Fruit fly (Drosophila melanogaster) whole organism, embryonic: ENCODE measurements around the gene CG10208.
A peak's percentile ranks its signal among the peaks of the same experiment; 100 is the strongest.

Source experiments
- Ada2b ChIP-seq: fragments of 200-800 bp; sonication (Bioruptor generic); IDR thresholded peaks from 2 replicates; pipeline ENCODE4 v1.3.6; 2022; ENCODE audit warnings: missing biosample characterization, missing genetic modification characterization
- BtbVII ChIP-seq: fragments of 200-800 bp; sonication (Bioruptor generic); optimal IDR thresholded peaks from 3 replicates; lab custom pipeline; 2017; ENCODE audit warnings: missing biosample characterization, mild to moderate bottlenecking, missing genetic modification characterization
- Bteb2 ChIP-seq: fragments of 200-800 bp; sonication (Bioruptor generic); optimal IDR thresholded peaks from 2 replicates; lab custom pipeline; 2016; ENCODE audit warnings: missing biosample characterization, missing genetic modification characterization
- CG10274 ChIP-seq: fragments of 200-800 bp; sonication (Bioruptor generic); optimal IDR thresholded peaks from 3 replicates; lab custom pipeline; 2017; ENCODE audit warnings: missing biosample characterization, mild to moderate bottlenecking, missing genetic modification characterization
- CG10321 ChIP-seq: fragments of 200-800 bp; sonication (Bioruptor generic); IDR thresholded peaks from 2 replicates; pipeline ENCODE4 v1.3.6; 2022; ENCODE audit warnings: missing biosample characterization, missing genetic modification characterization
- CG10366 ChIP-seq: fragments of 200-800 bp; sonication (Bioruptor generic); IDR thresholded peaks from 2 replicates; pipeline ENCODE4 v1.3.6; 2022; ENCODE audit warnings: missing biosample characterization, missing genetic modification characterization
- CG15514 ChIP-seq: fragments of 200-800 bp; sonication (Bioruptor generic); optimal IDR thresholded peaks from 3 replicates; lab custom pipeline; 2017; ENCODE audit warnings: missing biosample characterization, missing genetic modification characterization, mild to moderate bottlenecking, moderate library complexity, missing genetic modification reagents
- CG16813 ChIP-seq: fragments of 200-800 bp; sonication (Bioruptor generic); IDR thresholded peaks from 3 replicates; pipeline ENCODE4 v1.3.6; 2022; ENCODE audit warnings: missing biosample characterization, missing genetic modification characterization; ENCODE audit not compliant: partially characterized antibody
- CG18011 ChIP-seq: fragments of 200-800 bp; sonication (Bioruptor generic); optimal IDR thresholded peaks from 2 replicates; lab custom pipeline; 2017; ENCODE audit warnings: missing biosample characterization, missing genetic modification characterization, mild to moderate bottlenecking, moderate library complexity, missing genotype
- CG18764 ChIP-seq: fragments of 200-800 bp; sonication (Bioruptor generic); optimal IDR thresholded peaks from 3 replicates; lab custom pipeline; 2016; ENCODE audit warnings: missing biosample characterization, missing genetic modification characterization
- CG2199 ChIP-seq: fragments of 200-800 bp; sonication (Bioruptor generic); IDR thresholded peaks from 3 replicates; pipeline ENCODE4 v1.3.6; 2022; ENCODE audit warnings: missing biosample characterization, missing genetic modification characterization
- CG31441 ChIP-seq: fragments of 200-800 bp; sonication (Bioruptor generic); IDR thresholded peaks from 2 replicates; pipeline ENCODE4 v1.3.6; 2022; ENCODE audit warnings: missing biosample characterization, missing genetic modification characterization
- CG3281 ChIP-seq: fragments of 200-800 bp; sonication (Bioruptor generic); optimal IDR thresholded peaks from 3 replicates; lab custom pipeline; 2017; ENCODE audit warnings: missing biosample characterization, mild to moderate bottlenecking, missing genetic modification characterization
- CG4404 ChIP-seq: fragments of 200-800 bp; sonication (Bioruptor generic); IDR thresholded peaks from 2 replicates; pipeline ENCODE4 v1.3.6; 2022; ENCODE audit warnings: missing biosample characterization, missing genetic modification characterization
- CG8089 ChIP-seq: fragments of 200-800 bp; sonication (Bioruptor generic); optimal IDR thresholded peaks from 3 replicates; lab custom pipeline; 2016; ENCODE audit warnings: missing biosample characterization, missing genetic modification characterization
- CoRest ChIP-seq: fragments of 200-800 bp; sonication (Bioruptor generic); optimal IDR thresholded peaks from 3 replicates; lab custom pipeline; 2018; ENCODE audit warnings: missing biosample characterization, mild to moderate bottlenecking, missing genetic modification characterization, moderate library complexity
- Dad ChIP-seq: fragments of 200-800 bp; sonication (Bioruptor generic); optimal IDR thresholded peaks from 3 replicates; lab custom pipeline; 2016; ENCODE audit warnings: missing biosample characterization, missing genetic modification characterization
- Deaf1 ChIP-seq: fragments of 200-800 bp; optimal IDR thresholded peaks from 3 replicates; lab custom pipeline; 2019; ENCODE audit warnings: missing biosample characterization, mild to moderate bottlenecking, missing genetic modification characterization, moderate library complexity
- Fer2 ChIP-seq: fragments of 200-800 bp; sonication (Bioruptor generic); optimal IDR thresholded peaks from 2 replicates; lab custom pipeline; 2018; ENCODE audit warnings: missing biosample characterization, mild to moderate bottlenecking, missing genetic modification characterization, moderate library complexity
- GATAe ChIP-seq: fragments of 200-800 bp; sonication (Bioruptor generic); conservative IDR thresholded peaks from 2 replicates; pipeline ENCODE4 v1.3.6; 2022; ENCODE audit warnings: missing biosample characterization, missing genetic modification characterization
- HmgZ ChIP-seq: fragments of 200-800 bp; sonication (Bioruptor generic); optimal IDR thresholded peaks from 2 replicates; lab custom pipeline; 2018; ENCODE audit warnings: missing biosample characterization, mild to moderate bottlenecking, missing genetic modification characterization
- Med ChIP-seq: fragments of 200-800 bp; sonication (Bioruptor generic); peaks from one replicate; lab custom pipeline; 2016; ENCODE audit warnings: missing biosample characterization, missing genetic modification characterization, mild to moderate bottlenecking, inconsistent platforms, moderate library complexity
- NfI ChIP-seq: fragments of 200-800 bp; sonication (Bioruptor generic); optimal IDR thresholded peaks from 3 replicates; lab custom pipeline; 2018; ENCODE audit warnings: missing biosample characterization, mild to moderate bottlenecking, missing genetic modification characterization, moderate library complexity
- Ptx1 ChIP-seq: fragments of 200-800 bp; sonication (Bioruptor generic); IDR thresholded peaks from 2 replicates; pipeline ENCODE4 v1.3.6; 2022; ENCODE audit warnings: missing biosample characterization, missing genetic modification characterization
- Six4 ChIP-seq: fragments of 200-800 bp; sonication (Bioruptor generic); optimal IDR thresholded peaks from 2 replicates; lab custom pipeline; 2016; ENCODE audit warnings: missing biosample characterization, missing genetic modification characterization
- Sox100B ChIP-seq: fragments of 200-800 bp; sonication (Bioruptor generic); optimal IDR thresholded peaks from 3 replicates; lab custom pipeline; 2018; ENCODE audit warnings: missing biosample characterization, mild to moderate bottlenecking, missing genetic modification characterization
- Sox102F ChIP-seq: fragments of 200-800 bp; sonication (Bioruptor generic); optimal IDR thresholded peaks from 2 replicates; lab custom pipeline; 2018; ENCODE audit warnings: missing biosample characterization, mild to moderate bottlenecking, missing genetic modification characterization, moderate library complexity
- Sry-β ChIP-seq: fragments of 200-800 bp; sonication (Bioruptor generic); optimal IDR thresholded peaks from 2 replicates; lab custom pipeline; 2018; ENCODE audit warnings: missing biosample characterization, mild to moderate bottlenecking, missing genetic modification characterization, moderate library complexity
- Stat92E ChIP-seq, 3 experiments: fragments of >200 bp in 2 of 3; fragments of 200-800 bp in 1 of 3; sonication (Bioruptor generic) in 1 of 3; optimal IDR thresholded peaks; 2 replicates each; lab custom pipeline; 2017 to 2019; ENCODE audit warnings: missing biosample characterization in 3 of 3, missing genetic modification characterization in 3 of 3, mild to moderate bottlenecking in 1 of 3, moderate library complexity in 1 of 3
- btn ChIP-seq: fragments of 200-800 bp; sonication (Bioruptor generic); optimal IDR thresholded peaks from 2 replicates; lab custom pipeline; 2016; ENCODE audit warnings: missing biosample characterization, missing genetic modification characterization
- corto ChIP-seq: fragments of 200-800 bp; sonication (Bioruptor generic); optimal IDR thresholded peaks from 2 replicates; lab custom pipeline; 2016; ENCODE audit warnings: missing biosample characterization, mild to moderate bottlenecking, missing genetic modification characterization, moderate library complexity
- dm ChIP-seq: fragments of 200-800 bp; sonication (Bioruptor generic); optimal IDR thresholded peaks from 3 replicates; lab custom pipeline; 2016; ENCODE audit warnings: missing biosample characterization, missing genetic modification characterization
- esg ChIP-seq: fragments of 200-800 bp; sonication (Bioruptor generic); conservative IDR thresholded peaks from 2 replicates; pipeline ENCODE4 v1.3.6; 2022; ENCODE audit warnings: missing biosample characterization, missing genetic modification characterization
- ftz-f1 ChIP-seq: fragments of 200-800 bp; sonication (Bioruptor generic); optimal IDR thresholded peaks from 2 replicates; lab custom pipeline; 2016; ENCODE audit warnings: missing biosample characterization, missing genetic modification characterization
- gcm2 ChIP-seq: fragments of 200-800 bp; sonication (Bioruptor generic); optimal IDR thresholded peaks from 2 replicates; lab custom pipeline; 2016; ENCODE audit warnings: missing biosample characterization, missing genetic modification characterization
- jing ChIP-seq: fragments of 200-800 bp; sonication (Bioruptor generic); optimal IDR thresholded peaks from 2 replicates; lab custom pipeline; 2018; ENCODE audit warnings: missing biosample characterization, mild to moderate bottlenecking, missing genetic modification characterization
- jumu ChIP-seq: fragments of 200-800 bp; sonication (Bioruptor generic); optimal IDR thresholded peaks from 3 replicates; lab custom pipeline; 2016; ENCODE audit warnings: missing biosample characterization, missing genetic modification characterization
- lov ChIP-seq, 2 experiments: fragments of 200-800 bp in 1 of 2; fragments of >200 bp in 1 of 2; sonication (Bioruptor generic) in 1 of 2; IDR thresholded peaks in 1 of 2; optimal IDR thresholded peaks in 1 of 2; 2 replicates in 1 of 2; 3 replicates in 1 of 2; pipeline versions ENCODE4 v1.3.6 to Lab custom; 2017 to 2022; ENCODE audit warnings: missing biosample characterization in 1 of 2, missing genetic modification characterization in 1 of 2
- maf-S ChIP-seq: fragments of 200-800 bp; sonication (Bioruptor generic); optimal IDR thresholded peaks from 2 replicates; lab custom pipeline; 2016; ENCODE audit warnings: missing biosample characterization, missing genetic modification characterization
- mld ChIP-seq: fragments of 200-800 bp; sonication (Bioruptor generic); IDR thresholded peaks from 3 replicates; pipeline ENCODE4 v1.3.6; 2022; ENCODE audit warnings: missing biosample characterization, missing genetic modification characterization; ENCODE audit not compliant: partially characterized antibody
- nmo ChIP-seq: fragments of 200-800 bp; sonication (Bioruptor generic); optimal IDR thresholded peaks from 2 replicates; lab custom pipeline; 2018; ENCODE audit warnings: missing biosample characterization, mild to moderate bottlenecking, missing genetic modification characterization, moderate library complexity
- pros ChIP-seq: fragments of 200-800 bp; sonication (Bioruptor generic); optimal IDR thresholded peaks from 3 replicates; lab custom pipeline; 2019; ENCODE audit warnings: missing biosample characterization, mild to moderate bottlenecking, missing genetic modification characterization, moderate library complexity
- row ChIP-seq: fragments of 200-800 bp; sonication (Bioruptor generic); IDR thresholded peaks from 3 replicates; pipeline ENCODE4 v1.3.6; 2022; ENCODE audit warnings: missing biosample characterization, missing genetic modification characterization
- seq ChIP-seq: fragments of 200-800 bp; sonication (Bioruptor generic); IDR thresholded peaks from 2 replicates; pipeline ENCODE4 v1.3.6; 2022; ENCODE audit warnings: missing biosample characterization, missing genetic modification characterization
- so ChIP-seq: fragments of 200-800 bp; sonication (Bioruptor generic); IDR thresholded peaks from 3 replicates; pipeline ENCODE4 v1.3.6; 2022; ENCODE audit warnings: missing biosample characterization, missing genetic modification characterization
- sr ChIP-seq: fragments of 200-800 bp; sonication (Bioruptor generic); IDR thresholded peaks from 3 replicates; pipeline ENCODE4 v1.3.6; 2022; ENCODE audit warnings: missing biosample characterization, missing genetic modification characterization
- sug ChIP-seq: fragments of 200-800 bp; optimal IDR thresholded peaks from 2 replicates; lab custom pipeline; 2019; ENCODE audit warnings: missing biosample characterization, mild to moderate bottlenecking, missing genetic modification characterization, moderate library complexity
- tio ChIP-seq: fragments of 200-800 bp; sonication (Bioruptor generic); optimal IDR thresholded peaks from 2 replicates; lab custom pipeline; 2017; ENCODE audit warnings: missing biosample characterization, missing genetic modification characterization, inconsistent platforms
- toy ChIP-seq: fragments of 200-800 bp; sonication (Bioruptor generic); IDR thresholded peaks from 2 replicates; pipeline ENCODE4 v1.3.6; 2022; ENCODE audit warnings: missing biosample characterization, missing genetic modification characterization
- wor ChIP-seq: fragments of 200-800 bp; sonication (Bioruptor generic); IDR thresholded peaks from 2 replicates; pipeline ENCODE4 v1.3.6; 2022; ENCODE audit warnings: missing biosample characterization, missing genetic modification characterization
- yki ChIP-seq: fragments of >200 bp; optimal IDR thresholded peaks from 3 replicates; lab custom pipeline; 2018

CG10208 gene

DNA sequence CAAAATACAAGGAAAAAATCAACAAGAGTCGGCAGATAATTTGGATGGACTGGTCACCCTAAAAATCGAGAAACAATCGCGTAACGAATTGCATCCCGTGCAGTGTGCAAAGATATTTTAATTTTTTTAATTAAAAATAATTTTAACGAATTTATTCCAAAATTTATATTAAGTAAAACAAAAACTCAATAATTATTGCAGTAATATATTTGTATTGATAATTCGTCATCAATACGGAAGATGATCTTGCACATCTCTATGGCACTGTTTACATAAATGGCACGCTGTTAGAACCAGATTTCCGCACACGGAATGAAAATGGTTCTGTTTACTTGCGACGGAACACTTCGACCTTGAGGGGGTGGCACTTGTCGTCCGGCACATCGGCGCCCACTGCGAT lies 1.1 kb downstream of the CG10208 start, which contains the start of gene tst (continued):
- TF ChIP-seq row (peak; percentile 99), CG10366 (GFP tag; lab: Robert Waterston, UW) (peak; percentile 96), jumu (GFP tag; lab: Kevin White, UChicago) (peak; percentile 55), CG16813 (GFP tag; lab: Robert Waterston, UW) (no peak; the same call in 2 of the 3 replicates), Sox102F (GFP tag; lab: Kevin White, UChicago) (peak; percentile 96), CG4404 (GFP tag; lab: Robert Waterston, UW) (peak; percentile 98), Ptx1 (peak; percentile 99), gcm2 (peak; percentile 39), sug (peak; percentile 79), dm (GFP tag; lab: Kevin White, UChicago) (no peak), so (GFP tag; lab: Robert Waterston, UW) (peak; percentile 89), CG10274 (GFP tag; lab: Kevin White, UChicago) (peak; percentile 40), Med (peak; percentile 91), CG18011 (GFP tag; lab: Kevin White, UChicago) (peak; percentile 42), yki (lab: Kevin White, UChicago) (no peak), jing (GFP tag; lab: Kevin White, UChicago) (peak; percentile 56), wor (GFP tag; lab: Robert Waterston, UW) (peak; percentile 94), toy (GFP tag; lab: Robert Waterston, UW) (peak; percentile 77), Ada2b (GFP tag; lab: Robert Waterston, UW) (peak; percentile 96), CG2199 (GFP tag; lab: Robert Waterston, UW) (peak; percentile 94), tio (GFP tag; lab: Kevin White, UChicago) (no peak), Bteb2 (GFP tag; lab: Kevin White, UChicago) (peak; percentile 31), sr (no peak), GATAe (GFP tag; lab: Robert Waterston, UW) (peak; percentile 87), Sox100B (GFP tag; lab: Kevin White, UChicago) (peak; percentile 88), Dad (GFP tag; lab: Kevin White, UChicago) (peak; percentile 24), NfI (GFP tag; lab: Kevin White, UChicago) (peak; percentile 91), ftz-f1 (GFP tag; lab: Kevin White, UChicago) (no peak), corto (peak; percentile 36), btn (GFP tag; lab: Kevin White, UChicago) (no peak), Six4 (peak; percentile 81), pros (GFP tag; lab: Kevin White, UChicago) (no peak), mld (no peak), Deaf1 (no peak), Fer2 (peak; percentile 80), Sry-β (peak; percentile 59), maf-S (GFP tag; lab: Kevin White, UChicago) (peak; percentile 16), HmgZ (tag; lab: Kevin White, UChicago) (peak; percentile 88), BtbVII (GFP tag; lab: Kevin White, UChicago) (peak; percentile 78), nmo (GFP tag; lab: Kevin White, UChicago) (peak; percentile 95), CoRest (tag; lab: Kevin White, UChicago) (peak; percentile 94), seq (peak; percentile 88), esg (GFP tag; lab: Robert Waterston, UW) (peak; percentile 96), Stat92E (GFP tag; optimal IDR thresholded peaks at IDR 0.05; lab: Kevin White, UChicago) (peak in 1 of 3 experiments; percentile 36), CG15514 (peak; percentile 90), CG3281 (GFP tag; lab: Kevin White, UChicago) (peak; percentile 87), CG8089 (no peak), CG31441 (GFP tag; lab: Robert Waterston, UW) (peak; percentile 97), CG10321 (GFP tag; lab: Robert Waterston, UW) (peak; percentile 55), lov (optimal IDR thresholded peaks at IDR 0.05; lab: Kevin White, UChicago) (no peak), lov (GFP tag; IDR thresholded peaks at IDR 0.05; lab: Robert Waterston, UW) (peak; percentile 93), CG18764 (GFP tag; lab: Kevin White, UChicago) (peak; percentile 83)
